Fruit fly (Drosophila melanogaster) whole organism, embryonic: ENCODE data around the gene CG13097.

Source experiments
- Ada2b ChIP-seq: fragments of 200-800 bp; sonication (Bioruptor generic); IDR thresholded peaks from 2 replicates; pipeline ENCODE4 v1.3.6; 2022; ENCODE audit warnings: missing biosample characterization, missing genetic modification characterization
- CG10654 ChIP-seq: fragments of 200-800 bp; sonication (Bioruptor generic); optimal IDR thresholded peaks from 2 replicates; lab custom pipeline; 2016; ENCODE audit warnings: missing biosample characterization, missing genetic modification characterization
- CG11247 ChIP-seq: fragments of 200-800 bp; sonication (Bioruptor generic); IDR thresholded peaks from 2 replicates; pipeline ENCODE4 v1.3.6; 2022; ENCODE audit warnings: missing biosample characterization, missing genetic modification characterization
- CG11695 ChIP-seq: fragments of 200-800 bp; sonication (Bioruptor generic); IDR thresholded peaks from 3 replicates; pipeline ENCODE4 v1.3.6; 2022; ENCODE audit warnings: missing biosample characterization, missing genetic modification characterization
- CG13624 ChIP-seq: fragments of 200-800 bp; sonication (Bioruptor generic); optimal IDR thresholded peaks from 2 replicates; lab custom pipeline; 2016; ENCODE audit warnings: missing biosample characterization, missing genetic modification characterization
- CG1602 ChIP-seq: fragments of 200-800 bp; sonication (Bioruptor generic); optimal IDR thresholded peaks from 3 replicates; lab custom pipeline; 2016; ENCODE audit warnings: missing biosample characterization, missing genetic modification characterization
- CG16779 ChIP-seq: fragments of 200-800 bp; sonication (Bioruptor generic); IDR thresholded peaks from 2 replicates; pipeline ENCODE4 v1.3.6; 2022; ENCODE audit warnings: missing biosample characterization, missing genetic modification characterization
- CG2202 ChIP-seq: fragments of 200-800 bp; sonication (Bioruptor generic); optimal IDR thresholded peaks from 2 replicates; lab custom pipeline; 2018; ENCODE audit warnings: missing biosample characterization, mild to moderate bottlenecking, missing genetic modification characterization
- CG30020 ChIP-seq: fragments of 200-800 bp; optimal IDR thresholded peaks from 2 replicates; lab custom pipeline; 2019; ENCODE audit warnings: missing biosample characterization, mild to moderate bottlenecking, missing genetic modification characterization, moderate library complexity
- CG3847 ChIP-seq: fragments of 200-800 bp; sonication (Bioruptor generic); IDR thresholded peaks from 2 replicates; pipeline ENCODE4 v1.3.6; 2022; ENCODE audit warnings: missing biosample characterization, missing genetic modification characterization
- CG5953 ChIP-seq: fragments of 200-800 bp; sonication (Bioruptor generic); IDR thresholded peaks from 2 replicates; pipeline ENCODE4 v1.3.6; 2022; ENCODE audit warnings: missing biosample characterization, missing genetic modification characterization
- CG6813 ChIP-seq: fragments of 200-800 bp; sonication (Bioruptor generic); optimal IDR thresholded peaks from 2 replicates; lab custom pipeline; 2017; ENCODE audit warnings: missing biosample characterization, missing genetic modification characterization, mild to moderate bottlenecking, moderate library complexity, missing genetic modification reagents
- CG8089 ChIP-seq: fragments of 200-800 bp; sonication (Bioruptor generic); optimal IDR thresholded peaks from 3 replicates; lab custom pipeline; 2016; ENCODE audit warnings: missing biosample characterization, missing genetic modification characterization
- CG8281 ChIP-seq: fragments of 200-800 bp; sonication (Bioruptor generic); optimal IDR thresholded peaks from 2 replicates; lab custom pipeline; 2018; ENCODE audit warnings: missing biosample characterization, mild to moderate bottlenecking, missing genetic modification characterization, moderate library complexity
- CG8765 ChIP-seq: fragments of 200-800 bp; sonication (Bioruptor generic); IDR thresholded peaks from 2 replicates; pipeline ENCODE4 v1.3.6; 2022; ENCODE audit warnings: missing biosample characterization, missing genetic modification characterization
- Dll ChIP-seq: fragments of 200-800 bp; sonication (Bioruptor generic); IDR thresholded peaks from 4 replicates; pipeline ENCODE4 v1.3.6; 2022; ENCODE audit warnings: missing biosample characterization, missing genetic modification characterization; ENCODE audit not compliant: partially characterized antibody
- ERR ChIP-seq: fragments of 200-800 bp; sonication (Bioruptor generic); optimal IDR thresholded peaks from 2 replicates; lab custom pipeline; 2016; ENCODE audit warnings: missing biosample characterization, missing genetic modification characterization
- Eip74EF ChIP-seq, 2 experiments: fragments of 200-800 bp in 1 of 2; fragments of >200 bp in 1 of 2; sonication (Bioruptor generic) in 1 of 2; optimal IDR thresholded peaks; 2 replicates each; lab custom pipeline; 2017 to 2019; ENCODE audit warnings: missing biosample characterization in 2 of 2, missing genetic modification characterization in 2 of 2, mild to moderate bottlenecking in 1 of 2, moderate library complexity in 1 of 2
- Fer1 ChIP-seq: fragments of 200-800 bp; sonication (Bioruptor generic); optimal IDR thresholded peaks from 2 replicates; lab custom pipeline; 2017; ENCODE audit warnings: missing biosample characterization, mild to moderate bottlenecking, missing genetic modification characterization
- GATAe ChIP-seq: fragments of 200-800 bp; sonication (Bioruptor generic); conservative IDR thresholded peaks from 2 replicates; pipeline ENCODE4 v1.3.6; 2022; ENCODE audit warnings: missing biosample characterization, missing genetic modification characterization
- Hey ChIP-seq: fragments of 200-800 bp; sonication (Bioruptor generic); optimal IDR thresholded peaks from 3 replicates; lab custom pipeline; 2018; ENCODE audit warnings: missing biosample characterization, mild to moderate bottlenecking, missing genetic modification characterization
- Hr3 ChIP-seq: fragments of 200-800 bp; sonication (Bioruptor generic); optimal IDR thresholded peaks from 3 replicates; lab custom pipeline; 2016; ENCODE audit warnings: missing biosample characterization, missing genetic modification characterization
- Meics ChIP-seq: fragments of 200-800 bp; sonication (Bioruptor generic); optimal IDR thresholded peaks from 2 replicates; lab custom pipeline; 2017; ENCODE audit warnings: missing biosample characterization, mild to moderate bottlenecking, missing genetic modification characterization
- Mes4 ChIP-seq: fragments of 200-800 bp; sonication (Bioruptor generic); optimal IDR thresholded peaks from 2 replicates; lab custom pipeline; 2016; ENCODE audit warnings: missing biosample characterization, missing genetic modification characterization
- Mrtf ChIP-seq: fragments of 200-800 bp; sonication (Bioruptor generic); IDR thresholded peaks from 3 replicates; pipeline ENCODE4 v1.3.6; 2022; ENCODE audit warnings: missing biosample characterization, missing genetic modification characterization
- ase ChIP-seq: fragments of 200-800 bp; sonication (Bioruptor generic); IDR thresholded peaks from 3 replicates; pipeline ENCODE4 v1.3.6; 2022; ENCODE audit warnings: missing biosample characterization, missing genetic modification characterization
- crp ChIP-seq, 2 experiments: fragments of 200-800 bp; sonication (Bioruptor generic); optimal IDR thresholded peaks; 2 replicates in 1 of 2; 3 replicates in 1 of 2; lab custom pipeline; 2017; ENCODE audit warnings: missing biosample characterization in 2 of 2, missing genetic modification characterization in 2 of 2, mild to moderate bottlenecking in 1 of 2, moderate library complexity in 1 of 2
- da ChIP-seq: fragments of 200-800 bp; sonication (Bioruptor generic); optimal IDR thresholded peaks from 2 replicates; lab custom pipeline; 2016; ENCODE audit warnings: missing biosample characterization, missing genetic modification characterization
- danr ChIP-seq: fragments of 200-800 bp; sonication (Bioruptor generic); IDR thresholded peaks from 2 replicates; pipeline ENCODE4 v1.3.6; 2022; ENCODE audit warnings: missing biosample characterization, missing genetic modification characterization
- dmrt11E ChIP-seq: fragments of 200-800 bp; sonication (Bioruptor generic); optimal IDR thresholded peaks from 3 replicates; lab custom pipeline; 2018; ENCODE audit warnings: missing biosample characterization, mild to moderate bottlenecking, missing genetic modification characterization, moderate library complexity
- ftz-f1 ChIP-seq: fragments of 200-800 bp; sonication (Bioruptor generic); optimal IDR thresholded peaks from 2 replicates; lab custom pipeline; 2016; ENCODE audit warnings: missing biosample characterization, missing genetic modification characterization
- fu2 ChIP-seq: fragments of 200-800 bp; sonication (Bioruptor generic); optimal IDR thresholded peaks from 2 replicates; lab custom pipeline; 2016; ENCODE audit warnings: missing biosample characterization, missing genetic modification characterization
- gcm2 ChIP-seq: fragments of 200-800 bp; sonication (Bioruptor generic); optimal IDR thresholded peaks from 2 replicates; lab custom pipeline; 2016; ENCODE audit warnings: missing biosample characterization, missing genetic modification characterization
- h ChIP-seq: fragments of >200 bp; optimal IDR thresholded peaks from 2 replicates; lab custom pipeline; 2017
- kni ChIP-seq: fragments of 200-800 bp; sonication (Bioruptor generic); optimal IDR thresholded peaks from 3 replicates; lab custom pipeline; 2017; ENCODE audit warnings: mild to moderate bottlenecking, missing biosample characterization, missing genetic modification reagents, missing genetic modification characterization
- lilli ChIP-seq: fragments of 200-800 bp; sonication (Bioruptor generic); optimal IDR thresholded peaks from 3 replicates; lab custom pipeline; 2016; ENCODE audit warnings: missing biosample characterization, missing genetic modification characterization
- lmd ChIP-seq: fragments of 200-800 bp; sonication (Bioruptor generic); IDR thresholded peaks from 2 replicates; pipeline ENCODE4 v1.3.6; 2022; ENCODE audit warnings: missing biosample characterization, missing genetic modification characterization
- mam ChIP-seq: fragments of 200-800 bp; sonication (Bioruptor generic); optimal IDR thresholded peaks from 3 replicates; lab custom pipeline; 2016; ENCODE audit warnings: missing biosample characterization, missing genetic modification characterization
- psq ChIP-seq: fragments of 200-800 bp; sonication (Bioruptor generic); optimal IDR thresholded peaks from 2 replicates; lab custom pipeline; 2017; ENCODE audit warnings: missing biosample characterization, missing genetic modification characterization
- repo ChIP-seq: fragments of 200-800 bp; sonication (Bioruptor generic); optimal IDR thresholded peaks from 2 replicates; lab custom pipeline; 2016; ENCODE audit warnings: missing biosample characterization, missing genetic modification characterization
- rib ChIP-seq: fragments of 200-800 bp; sonication (Bioruptor generic); IDR thresholded peaks from 2 replicates; pipeline ENCODE4 v1.3.6; 2022; ENCODE audit warnings: missing biosample characterization, missing genetic modification characterization
- run ChIP-seq: fragments of 200-800 bp; sonication (Bioruptor generic); optimal IDR thresholded peaks from 3 replicates; lab custom pipeline; 2018; ENCODE audit warnings: missing biosample characterization, mild to moderate bottlenecking, missing genetic modification characterization
- salm ChIP-seq: fragments of 200-800 bp; sonication (Bioruptor generic); optimal IDR thresholded peaks from 2 replicates; lab custom pipeline; 2018; ENCODE audit warnings: missing biosample characterization, mild to moderate bottlenecking, missing genetic modification characterization
- schlank ChIP-seq: fragments of 200-800 bp; sonication (Bioruptor generic); optimal IDR thresholded peaks from 2 replicates; lab custom pipeline; 2018; ENCODE audit warnings: missing biosample characterization, mild to moderate bottlenecking, missing genetic modification characterization
- scrt ChIP-seq: fragments of 200-800 bp; sonication (Bioruptor generic); optimal IDR thresholded peaks from 2 replicates; lab custom pipeline; 2018; ENCODE audit warnings: missing biosample characterization, mild to moderate bottlenecking, missing genetic modification characterization, moderate library complexity
- sob ChIP-seq: fragments of 200-800 bp; sonication (Bioruptor generic); IDR thresholded peaks from 2 replicates; pipeline ENCODE4 v1.3.6; 2022; ENCODE audit warnings: missing biosample characterization, missing genetic modification characterization
- trh ChIP-seq: fragments of 200-800 bp; sonication (Bioruptor generic); optimal IDR thresholded peaks from 2 replicates; lab custom pipeline; 2016; ENCODE audit warnings: missing biosample characterization, missing genetic modification characterization
- twi ChIP-seq: fragments of 200-800 bp; optimal IDR thresholded peaks from 2 replicates; lab custom pipeline; 2019; ENCODE audit warnings: missing biosample characterization, mild to moderate bottlenecking, missing genetic modification characterization, moderate library complexity
- yki ChIP-seq: fragments of >200 bp; optimal IDR thresholded peaks from 3 replicates; lab custom pipeline; 2018

CG13097 gene

dm6 chr2L:8463144-8464106, 51.2 kb downstream of the CG13097 start, which contains the start of gene Agpat2 (continued):
- TF ChIP-seq schlank (tag; lab: Kevin White, UChicago) (peak; percentile 69), lilli (GFP tag; lab: Kevin White, UChicago) (peak; percentile 88), rib (0 out of 2 replicates have a peak, but pooled peaks have one; percentile 21), CG16779 (GFP tag; lab: Robert Waterston, UW) (no peak), CG1602 (GFP tag; lab: Kevin White, UChicago) (peak; percentile 71), CG8089 (peak; percentile 77), psq (GFP tag; lab: Kevin White, UChicago) (no peak), Hr3 (peak; percentile 80), CG13624 (peak; percentile 82), h (lab: Kevin White, UChicago) (no peak), Fer1 (peak; percentile 90), crp (GFP tag; optimal IDR thresholded peaks at IDR 0.05; lab: Kevin White, UChicago) (peak in 1 of 2 experiments; percentile 38), Hey (tag; lab: Kevin White, UChicago) (no peak), ERR (GFP tag; lab: Kevin White, UChicago) (peak; percentile 74), ase (peak; percentile 81), GATAe (GFP tag; lab: Robert Waterston, UW) (0 out of 2 replicates have a peak, but pooled peaks have one; percentile 11), CG3847 (GFP tag; lab: Robert Waterston, UW) (peak; percentile 65), CG11247 (GFP tag; lab: Robert Waterston, UW) (peak; percentile 59), mam (peak; percentile 80), lmd (GFP tag; lab: Robert Waterston, UW) (peak; percentile 83), Mes4 (peak; percentile 68), gcm2 (peak; percentile 35), yki (lab: Kevin White, UChicago) (no peak), Eip74EF (GFP tag; optimal IDR thresholded peaks at IDR 0.05; lab: Kevin White, UChicago) (peak in 1 of 2 experiments; percentile 65), CG10654 (GFP tag; lab: Kevin White, UChicago) (peak; percentile 82), danr (peak; percentile 70), CG8281 (peak; percentile 56), trh (GFP tag; lab: Kevin White, UChicago) (peak; percentile 45), ftz-f1 (GFP tag; lab: Kevin White, UChicago) (no peak), scrt (peak; percentile 72), Meics (GFP tag; lab: Kevin White, UChicago) (peak; percentile 85), repo (GFP tag; lab: Kevin White, UChicago) (peak; percentile 59), run (tag; lab: Kevin White, UChicago) (peak; percentile 79), CG30020 (tag; lab: Kevin White, UChicago) (peak; percentile 27), CG8765 (GFP tag; lab: Robert Waterston, UW) (peak; percentile 8; the same call in 1 of the 2 replicates), twi (tag; lab: Kevin White, UChicago) (peak; percentile 51), dmrt11E (tag; lab: Kevin White, UChicago) (peak; percentile 82), CG2202 (tag; lab: Kevin White, UChicago) (peak; percentile 69), CG5953 (0 out of 2 replicates have a peak, but pooled peaks have one; percentile 53), CG6813 (peak; percentile 88), salm (tag; lab: Kevin White, UChicago) (peak; percentile 78), Ada2b (GFP tag; lab: Robert Waterston, UW) (peak; percentile 71), Mrtf (GFP tag; lab: Robert Waterston, UW) (peak; percentile 78; the same call in 2 of the 3 replicates), CG11695 (peak; percentile 78; the same call in 2 of the 3 replicates), kni (GFP tag; lab: Kevin White, UChicago) (peak; percentile 34), da (GFP tag; lab: Kevin White, UChicago) (peak; percentile 30), sob (peak; percentile 76), Dll (GFP tag; lab: Robert Waterston, UW) (no peak), fu2 (peak; percentile 72)
